Worm (Caenorhabditis elegans): ENCODE results near the gene str-30.

Gene str-30

DNA sequence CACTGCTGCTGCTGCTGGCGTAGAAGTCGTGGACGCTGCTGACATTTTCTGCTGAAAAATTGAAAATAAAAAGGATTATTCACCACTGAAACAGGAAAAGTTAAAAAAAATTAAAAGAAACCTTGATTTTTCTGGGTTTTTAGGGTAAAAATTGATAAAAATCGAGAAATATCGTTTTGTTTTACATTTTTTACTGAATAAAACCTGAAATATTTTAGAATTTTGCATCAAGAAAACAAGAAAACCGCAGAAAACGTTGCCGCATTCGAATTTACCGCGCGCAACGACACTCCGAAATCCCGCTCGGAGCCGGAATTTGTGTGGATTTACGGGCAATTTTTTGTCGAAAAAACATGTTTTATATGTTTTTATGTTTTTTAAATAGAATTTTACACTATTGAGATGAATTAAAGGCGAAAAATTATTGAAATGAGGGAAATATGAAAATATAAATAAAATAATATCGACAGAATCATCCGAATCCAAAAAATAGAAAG is 34.6 kb downstream of the str-30 start, which contains the start of gene chk-1 (continued):
- TF ChIP-seq cebp-1 (GFP tag; IDR thresholded peaks at IDR 0.05) (no peak), cebp-1 (tag; optimal IDR thresholded peaks at IDR 0.05) (no peak), dpff-1 (tag; optimal IDR thresholded peaks at IDR 0.05) (no peak), him-1 (tag; optimal IDR thresholded peaks at IDR 0.05) (no peak), D2030.7 (GFP tag; IDR thresholded peaks at IDR 0.05) (no peak), bed-1 (GFP tag; IDR thresholded peaks at IDR 0.05) (no peak), xnd-1 (tag; optimal IDR thresholded peaks at IDR 0.05) (no peak), fkh-3 (tag; optimal IDR thresholded peaks at IDR 0.05) (no peak), nfya-1 (tag; optimal IDR thresholded peaks at IDR 0.05; ENCODE audit: borderline replicate concordance, insufficient read depth) (no peak), snpc-1.3 (tag; optimal IDR thresholded peaks at IDR 0.05; ENCODE audit: insufficient read depth) (no peak), attf-6 (GFP tag; IDR thresholded peaks at IDR 0.05) (no peak), madf-6 (GFP tag; IDR thresholded peaks at IDR 0.05) (peak; percentile 49; the same call in 1 of the 2 replicates), mxl-1 (tag; optimal IDR thresholded peaks at IDR 0.05) (no peak), zfh-2 (GFP tag; conservative IDR thresholded peaks at IDR 0.05) (0 out of 2 replicates have a peak, but pooled peaks have one; percentile 8), madf-10 (tag; optimal IDR thresholded peaks at IDR 0.05) (no peak), ZK185.1 (tag; optimal IDR thresholded peaks at IDR 0.05; ENCODE audit: poor library complexity, severe bottlenecking) (no peak), F37B4.10 (GFP tag; IDR thresholded peaks at IDR 0.05) (no peak), unc-62 (GFP tag; optimal IDR thresholded peaks at IDR 0.05) (no peak), let-607 (tag; optimal IDR thresholded peaks at IDR 0.05) (no peak), mcd-1 (GFP tag; IDR thresholded peaks at IDR 0.05) (peak; percentile 22; the same call in 1 of the 2 replicates), ztf-22 (GFP tag; optimal IDR thresholded peaks at IDR 0.05) (no peak), athp-1 (tag; optimal IDR thresholded peaks at IDR 0.05) (no peak), lin-35 (GFP tag; optimal IDR thresholded peaks at IDR 0.05) (peak in 2 of 3 experiments; percentile 32 to 87), C06A6.2 (GFP tag; conservative IDR thresholded peaks at IDR 0.05) (no peak), F10E7.11 (tag; optimal IDR thresholded peaks at IDR 0.05) (no peak), nfyb-1 (GFP tag; IDR thresholded peaks at IDR 0.05) (no peak), pha-4 (tag; optimal IDR thresholded peaks at IDR 0.05) (peak; percentile 8), tbx-9 (tag; optimal IDR thresholded peaks at IDR 0.05; ENCODE audit: borderline replicate concordance) (no peak), snpc-3.4 (tag; optimal IDR thresholded peaks at IDR 0.05) (peak; percentile 7), F33H1.4 (GFP tag; IDR thresholded peaks at IDR 0.05) (no peak), nhr-179 (tag; optimal IDR thresholded peaks at IDR 0.05) (no peak), T26A5.8 (tag; optimal IDR thresholded peaks at IDR 0.05) (no peak), snpc-1.1 (tag; optimal IDR thresholded peaks at IDR 0.05; ENCODE audit: insufficient read depth) (peak; percentile 9), ama-1 (optimal IDR thresholded peaks at IDR 0.05) (no peak), ama-1 (GFP tag; optimal IDR thresholded peaks at IDR 0.05) (no peak), atf-7 (tag; optimal IDR thresholded peaks at IDR 0.05) (no peak), ztf-26 (tag; optimal IDR thresholded peaks at IDR 0.05) (no peak), bed-2 (GFP tag; IDR thresholded peaks at IDR 0.05) (no peak), F22D6.2 (tag; optimal IDR thresholded peaks at IDR 0.05) (no peak), hmg-20 (GFP tag; IDR thresholded peaks at IDR 0.05) (no peak), ztf-18 (tag; optimal IDR thresholded peaks at IDR 0.05) (no peak), die-1 (tag; optimal IDR thresholded peaks at IDR 0.05) (no peak), hmg-1.2 (GFP tag; IDR thresholded peaks at IDR 0.05) (no peak), ekl-4 (GFP tag; IDR thresholded peaks at IDR 0.05) (no peak), Y95B8A.8 (GFP tag; IDR thresholded peaks at IDR 0.05) (no peak), F57A8.1 (GFP tag; optimal IDR thresholded peaks at IDR 0.05) (no peak), ccch-3 (GFP tag; optimal IDR thresholded peaks at IDR 0.05) (no peak), sea-2 (GFP tag; IDR thresholded peaks at IDR 0.05) (no peak), cebp-2 (GFP tag; IDR thresholded peaks at IDR 0.05) (no peak)
